Worm (Caenorhabditis elegans) whole organism, L4 larva: ENCODE results near the gene sups-1.

Experiments
- F26F4.8 ChIP-seq: fragments of 200-800 bp; sonication (Bioruptor generic); conservative IDR thresholded peaks from 2 replicates; pipeline ENCODE4 v1.3.6; 2022; ENCODE audit warnings: missing genetic modification characterization, missing compliant biosample characterization
- T26A8.4 ChIP-seq: fragments of 200-800 bp; sonication (Bioruptor generic); IDR thresholded peaks from 2 replicates; pipeline ENCODE4 v1.3.6; 2022; ENCODE audit warnings: missing genetic modification characterization, missing compliant biosample characterization
- Y5F2A.4 ChIP-seq: fragments of 200-800 bp; sonication (Bioruptor generic); optimal IDR thresholded peaks from 2 replicates; lab custom pipeline; 2018; ENCODE audit warnings: mild to moderate bottlenecking, missing genetic modification characterization, missing compliant biosample characterization
- ZK337.2 ChIP-seq: fragments of 200-800 bp; sonication (Bioruptor generic); IDR thresholded peaks from 2 replicates; pipeline ENCODE4 v1.3.6; 2022; ENCODE audit warnings: missing genetic modification reagents, missing genetic modification characterization, missing compliant biosample characterization
- ZK546.5 ChIP-seq, 2 experiments: sonication (generic microtip); optimal IDR thresholded peaks; 2 replicates each; lab custom pipeline; 2017; ENCODE audit warnings: missing biosample characterization in 2 of 2, missing genetic modification characterization in 2 of 2
- aha-1 ChIP-seq: fragments of 150-350 bp; peaks from one replicate; lab custom pipeline; 2014; ENCODE audit warnings: missing biosample characterization, missing genetic modification characterization
- attf-4 ChIP-seq: sonication (generic microtip); optimal IDR thresholded peaks from 3 replicates; lab custom pipeline; 2017; ENCODE audit warnings: missing biosample characterization, missing genetic modification characterization
- ceh-20 ChIP-seq: fragments of 200-800 bp; sonication (Bioruptor generic); IDR thresholded peaks from 2 replicates; pipeline ENCODE4 v1.3.6; 2022; ENCODE audit warnings: missing genetic modification reagents, missing genetic modification characterization, missing compliant biosample characterization
- ceh-28 ChIP-seq: fragments of 150-350 bp; optimal IDR thresholded peaks from 2 replicates; lab custom pipeline; 2014; ENCODE audit warnings: missing biosample characterization, missing genetic modification reagents, missing genetic modification characterization
- ceh-44 ChIP-seq: fragments of 200-800 bp; sonication (Bioruptor generic); IDR thresholded peaks from 2 replicates; pipeline ENCODE4 v1.3.6; 2022; ENCODE audit warnings: missing genetic modification reagents, missing genetic modification characterization, missing compliant biosample characterization
- ctbp-1 ChIP-seq: fragments of 200-800 bp; sonication (Bioruptor generic); IDR thresholded peaks from 2 replicates; pipeline ENCODE4 v1.3.6; 2022; ENCODE audit warnings: missing genetic modification reagents, missing genetic modification characterization, missing compliant biosample characterization
- daf-12 ChIP-seq: fragments of 150-350 bp; optimal IDR thresholded peaks from 2 replicates; lab custom pipeline; 2014; ENCODE audit warnings: missing biosample characterization, missing genetic modification reagents, missing genetic modification characterization
- daf-16 ChIP-seq, 3 experiments: sonication (generic microtip); optimal IDR thresholded peaks; 2 replicates each; lab custom pipeline; 2016 to 2017; ENCODE audit warnings: missing genetic modification characterization in 3 of 3, missing genetic modification reagents in 3 of 3, mild to moderate bottlenecking in 2 of 3, missing compliant biosample characterization in 2 of 3, missing biosample characterization in 1 of 3, moderate library complexity in 1 of 3
- daf-8 ChIP-seq: fragments of 200-800 bp; sonication (Bioruptor generic); IDR thresholded peaks from 2 replicates; pipeline ENCODE4 v1.3.6; 2022; ENCODE audit warnings: missing genetic modification characterization, missing compliant biosample characterization
- dmd-6 ChIP-seq: fragments of 200-800 bp; sonication (Bioruptor generic); IDR thresholded peaks from 2 replicates; pipeline ENCODE4 v1.3.6; 2022; ENCODE audit warnings: missing genetic modification reagents, missing genetic modification characterization, missing compliant biosample characterization
- gei-8 ChIP-seq: fragments of 200-800 bp; sonication (Bioruptor generic); optimal IDR thresholded peaks from 2 replicates; lab custom pipeline; 2018; ENCODE audit warnings: mild to moderate bottlenecking, missing genetic modification characterization, missing compliant biosample characterization
- hlh-11 ChIP-seq: fragments of 200-800 bp; sonication (Bioruptor generic); optimal IDR thresholded peaks from 2 replicates; lab custom pipeline; 2018; ENCODE audit warnings: mild to moderate bottlenecking, missing genetic modification characterization, missing compliant biosample characterization
- hlh-30 ChIP-seq: sonication (generic microtip); optimal IDR thresholded peaks from 2 replicates; lab custom pipeline; 2017; ENCODE audit warnings: antibody characterized with exemption, mild to moderate bottlenecking, missing genetic modification characterization, missing compliant biosample characterization; ENCODE audit not compliant: insufficient read depth
- hmg-1.1 ChIP-seq: fragments of 200-800 bp; sonication (Bioruptor generic); IDR thresholded peaks from 2 replicates; pipeline ENCODE4 v1.3.6; 2022; ENCODE audit warnings: missing genetic modification reagents, missing genetic modification characterization, missing compliant biosample characterization
- lim-7 ChIP-seq: fragments of 200-800 bp; sonication (Bioruptor generic); IDR thresholded peaks from 2 replicates; pipeline ENCODE4 v1.3.6; 2022; ENCODE audit warnings: missing genetic modification characterization, missing compliant biosample characterization
- lin-38 ChIP-seq: fragments of 200-800 bp; sonication (Bioruptor generic); IDR thresholded peaks from 2 replicates; pipeline ENCODE4 v1.3.6; 2022; ENCODE audit warnings: missing genetic modification reagents, missing genetic modification characterization, missing compliant biosample characterization
- lsy-2 ChIP-seq, 2 experiments: fragments of 150-350 bp in 1 of 2; sonication (generic microtip) in 1 of 2; optimal IDR thresholded peaks; 2 replicates each; lab custom pipeline; 2014 to 2017; ENCODE audit warnings: missing biosample characterization in 2 of 2, missing genetic modification characterization in 2 of 2
- madf-9 ChIP-seq: fragments of 200-800 bp; sonication (Bioruptor generic); conservative IDR thresholded peaks from 2 replicates; pipeline ENCODE4 v1.3.6; 2022; ENCODE audit warnings: missing genetic modification reagents, missing genetic modification characterization, missing compliant biosample characterization
- mdl-1 ChIP-seq, 2 experiments: fragments of 150-350 bp in 1 of 2; sonication (generic microtip) in 1 of 2; optimal IDR thresholded peaks; 2 replicates each; lab custom pipeline; 2014 to 2017; ENCODE audit warnings: missing biosample characterization in 2 of 2, missing genetic modification characterization in 2 of 2
- mep-1 ChIP-seq: fragments of 150-350 bp; sonication (generic microtip); optimal IDR thresholded peaks from 3 replicates; lab custom pipeline; 2014; ENCODE audit warnings: missing biosample characterization, missing genetic modification characterization
- mes-2 ChIP-seq: sonication (generic microtip); optimal IDR thresholded peaks from 2 replicates; lab custom pipeline; 2016; ENCODE audit warnings: missing genotype, mild to moderate bottlenecking, missing genetic modification characterization, missing compliant biosample characterization; ENCODE audit not compliant: poor library complexity, severe bottlenecking
- nhr-10 ChIP-seq: fragments of 150-350 bp; optimal IDR thresholded peaks from 2 replicates; lab custom pipeline; 2014; ENCODE audit warnings: missing biosample characterization, missing genetic modification characterization
- nhr-111 ChIP-seq: fragments of 200-800 bp; sonication (Bioruptor generic); optimal IDR thresholded peaks from 2 replicates; lab custom pipeline; 2018; ENCODE audit warnings: mild to moderate bottlenecking, missing genetic modification characterization, missing compliant biosample characterization
- nhr-237 ChIP-seq: sonication (generic microtip); optimal IDR thresholded peaks from 2 replicates; lab custom pipeline; 2017; ENCODE audit warnings: missing biosample characterization, missing genetic modification characterization
- nhr-42 ChIP-seq: fragments of 200-800 bp; sonication (Bioruptor generic); IDR thresholded peaks from 2 replicates; pipeline ENCODE4 v1.3.6; 2022; ENCODE audit warnings: missing genetic modification characterization, missing compliant biosample characterization
- nhr-6 ChIP-seq: fragments of 150-350 bp; optimal IDR thresholded peaks from 2 replicates; lab custom pipeline; 2014; ENCODE audit warnings: missing biosample characterization, missing genetic modification characterization
- pha-4 ChIP-seq, 2 experiments: fragments of 150-350 bp in 1 of 2; fragments of 200-800 bp in 1 of 2; sonication (Bioruptor generic) in 1 of 2; IDR thresholded peaks in 1 of 2; optimal IDR thresholded peaks in 1 of 2; 2 replicates each; pipeline versions ENCODE4 v1.3.6 to Lab custom; 2014 to 2022; ENCODE audit warnings: missing genetic modification characterization in 2 of 2, missing genetic modification reagents in 2 of 2, missing biosample characterization in 1 of 2, missing compliant biosample characterization in 1 of 2
- rbr-2 ChIP-seq: sonication (generic microtip); optimal IDR thresholded peaks from 2 replicates; lab custom pipeline; 2016; ENCODE audit warnings: missing genotype, missing genetic modification characterization, missing compliant biosample characterization
- saeg-2 ChIP-seq: fragments of 200-800 bp; sonication (Bioruptor generic); IDR thresholded peaks from 2 replicates; pipeline ENCODE4 v1.3.6; 2022; ENCODE audit warnings: missing genetic modification reagents, missing genetic modification characterization, missing compliant biosample characterization
- sdz-12 ChIP-seq: fragments of 200-800 bp; sonication (Bioruptor generic); optimal IDR thresholded peaks from 2 replicates; lab custom pipeline; 2018; ENCODE audit warnings: mild to moderate bottlenecking, missing genetic modification characterization, missing compliant biosample characterization
- set-16 ChIP-seq: fragments of 200-800 bp; sonication (Bioruptor generic); IDR thresholded peaks from 2 replicates; pipeline ENCODE4 v1.3.6; 2022; ENCODE audit warnings: missing genetic modification reagents, missing genetic modification characterization, missing compliant biosample characterization
- unc-62 ChIP-seq, 3 experiments: fragments of 150-350 bp in 1 of 3; sonication (generic microtip); optimal IDR thresholded peaks in 2 of 3; peaks in 1 of 3; 1 replicate in 1 of 3; 2 replicates in 2 of 3; lab custom pipeline; 2014 to 2017; ENCODE audit warnings: missing biosample characterization in 3 of 3, missing genetic modification characterization in 3 of 3, missing genetic modification reagents in 3 of 3, missing genotype in 1 of 3
- vab-7 ChIP-seq: fragments of 200-800 bp; sonication (Bioruptor generic); IDR thresholded peaks from 2 replicates; pipeline ENCODE4 v1.3.6; 2022; ENCODE audit warnings: missing genetic modification reagents, missing genetic modification characterization, missing compliant biosample characterization
- ztf-7 ChIP-seq: fragments of 150-350 bp; optimal IDR thresholded peaks from 2 replicates; lab custom pipeline; 2014; ENCODE audit warnings: missing biosample characterization, missing genetic modification characterization

sups-1 gene

DNA sequence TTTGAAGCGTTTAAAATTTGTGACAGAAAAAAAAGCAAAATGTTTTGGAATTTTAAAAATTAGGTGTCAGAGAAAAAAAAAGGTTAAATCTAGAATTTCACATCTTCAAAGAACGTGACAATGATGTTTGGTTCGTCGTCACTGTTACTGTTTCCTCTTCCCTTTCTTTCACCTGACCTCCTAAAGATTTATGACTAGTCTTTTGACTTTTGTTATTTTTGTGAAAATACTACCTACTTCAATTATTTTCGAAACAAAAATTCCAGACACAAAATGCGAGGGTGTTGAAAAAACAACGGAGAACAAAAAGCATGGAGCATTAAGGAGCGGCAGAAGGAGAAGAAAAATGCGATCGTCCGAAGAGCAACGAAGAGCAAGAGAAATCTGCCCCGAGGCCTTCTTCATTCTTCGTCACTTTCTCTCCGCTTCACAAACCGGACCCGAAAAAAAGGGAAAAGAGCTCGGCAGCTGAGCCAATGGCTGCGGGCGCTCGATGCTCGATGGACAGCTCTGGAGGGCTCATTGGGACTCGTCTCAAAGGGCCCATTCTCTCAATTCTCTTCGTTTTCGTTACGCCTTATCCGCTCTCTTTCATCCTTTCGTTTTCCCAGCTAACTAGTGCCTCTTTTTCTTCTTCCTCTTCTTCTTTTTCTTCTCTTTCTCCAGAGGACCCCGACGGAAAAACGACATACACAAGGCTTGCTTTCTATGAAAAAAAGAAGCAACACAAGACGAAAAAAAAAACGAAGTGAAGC is 27.6 kb upstream of the sups-1 start (continued):
- peak; percentile 53 for TF ChIP-seq mep-1 (tag; lab: Kevin White, UChicago)
- TF ChIP-seq aha-1: peak; percentile 83
- TF ChIP-seq unc-62 (GFP tag; optimal IDR thresholded peaks at IDR 0.05 in 1 of 2; lab: Kevin White, UChicago): no peak
- no peak for TF ChIP-seq unc-62 (tag; optimal IDR thresholded peaks at IDR 0.05; lab: Kevin White, UChicago)
- TF ChIP-seq Y5F2A.4: no peak
- TF ChIP-seq hlh-11 (tag; lab: Kevin White, UChicago): peak; percentile 31
- peak in 1 of 2 experiments; percentile 35 for TF ChIP-seq lsy-2 (tag; optimal IDR thresholded peaks at IDR 0.05; lab: Kevin White, UChicago)
- peak; percentile 6 for TF ChIP-seq mes-2 (tag; lab: Kevin White, UChicago)
- TF ChIP-seq ZK337.2 (GFP tag; lab: Robert Waterston, UW): no peak
- peak; percentile 41 for TF ChIP-seq rbr-2
- peak; percentile 66 for TF ChIP-seq lim-7 (GFP tag; lab: Robert Waterston, UW)

DNA sequence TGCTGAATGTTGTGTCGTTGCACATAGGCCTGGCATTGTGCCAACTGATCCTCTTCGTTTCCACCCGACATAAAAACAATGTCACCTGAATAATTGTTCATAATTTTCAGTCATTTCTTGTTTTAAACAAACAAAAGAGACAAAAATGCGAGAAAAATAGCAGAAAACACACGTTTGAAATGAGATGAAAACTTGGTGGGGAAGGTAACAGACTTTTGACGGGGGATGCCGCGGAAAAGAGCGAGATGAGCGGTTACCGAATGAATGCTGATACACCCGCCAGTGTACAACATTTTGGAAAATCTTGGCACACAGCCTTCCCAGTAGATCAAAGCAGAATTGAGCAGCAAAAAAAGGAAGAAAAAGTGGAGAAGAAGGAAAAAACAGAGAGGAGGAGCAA is 26.2 kb upstream of the sups-1 start, which contains the start of gene kin-2:
TSS of gene kin-2 (minus strand) at position 101 of the 400 bp plus-strand sequence.
- TF ChIP-seq lsy-2 (tag; optimal IDR thresholded peaks at IDR 0.05; lab: Kevin White, UChicago) (no peak), nhr-6 (tag; lab: Kevin White, UChicago) (no peak), Y5F2A.4 (no peak), madf-9 (GFP tag; lab: Robert Waterston, UW) (no peak), ceh-44 (GFP tag; lab: Robert Waterston, UW) (no peak), saeg-2 (no peak), ZK546.5 (tag; optimal IDR thresholded peaks at IDR 0.05; lab: Kevin White, UChicago) (no peak), nhr-42 (GFP tag; lab: Robert Waterston, UW) (no peak)

DNA sequence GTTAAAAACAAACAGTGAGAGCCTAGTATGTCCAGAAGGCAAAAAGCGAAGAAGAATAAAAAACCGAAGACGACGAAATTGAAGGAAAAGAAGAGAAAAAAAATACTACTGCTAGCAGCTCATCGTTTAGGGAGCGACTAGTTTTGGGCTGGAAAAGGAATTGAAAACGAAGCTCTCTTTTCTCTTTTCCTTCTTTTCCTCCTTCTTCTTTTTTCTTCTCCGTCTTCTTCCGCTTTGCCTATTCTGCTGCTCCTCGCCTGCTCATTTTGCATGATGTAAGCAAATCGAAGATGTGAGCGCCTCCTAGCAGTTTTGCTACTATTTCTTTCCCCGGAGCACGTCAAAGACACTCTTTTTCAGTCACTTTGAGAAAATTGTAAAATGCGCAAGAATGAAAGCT is 22.3 kb upstream of the sups-1 start:
- TF ChIP-seq lsy-2 (tag; optimal IDR thresholded peaks at IDR 0.05; lab: Kevin White, UChicago) (peak in 1 of 2 experiments; percentile 3), set-16 (peak; percentile 63; the same call in 1 of the 2 replicates), daf-12 (tag; lab: Kevin White, UChicago) (no peak), F26F4.8 (no peak), nhr-237 (no peak), aha-1 (peak; percentile 88), daf-16 (GFP tag; optimal IDR thresholded peaks at IDR 0.05; lab: Kevin White, UChicago) (no peak), daf-16 (tag; optimal IDR thresholded peaks at IDR 0.05; lab: Kevin White, UChicago) (no peak), pha-4 (GFP tag; IDR thresholded peaks at IDR 0.05; lab: Robert Waterston, UW) (peak; percentile 25; the same call in 1 of the 2 replicates), pha-4 (tag; optimal IDR thresholded peaks at IDR 0.05; lab: Kevin White, UChicago) (no peak), hmg-1.1 (GFP tag; lab: Robert Waterston, UW) (0 out of 2 replicates have a peak, but pooled peaks have one; percentile 33)
- TF ChIP-seq, all 104 proteins: peak for 5

DNA sequence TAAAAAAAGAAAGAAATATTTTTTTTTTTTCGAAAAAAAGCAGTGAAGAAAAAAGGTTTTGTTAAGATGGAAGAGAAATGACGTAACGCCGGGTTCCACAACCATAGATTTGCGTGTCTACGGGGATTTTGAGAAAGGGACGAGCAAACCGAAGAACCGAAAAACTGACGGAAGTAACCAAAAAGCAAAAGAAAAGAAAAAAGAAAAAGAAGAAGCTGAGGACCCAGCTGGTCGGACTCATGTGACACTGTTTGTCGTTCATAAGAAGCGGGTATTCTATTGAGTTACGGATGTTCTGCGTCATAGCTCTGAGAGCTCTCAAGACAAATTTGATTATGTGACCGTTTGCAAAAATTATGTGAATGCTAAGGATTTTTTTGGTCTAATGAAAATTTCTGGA is 21.2 kb upstream of the sups-1 start:
- TF ChIP-seq daf-16 (GFP tag; optimal IDR thresholded peaks at IDR 0.05; lab: Kevin White, UChicago): no peak
- no peak for TF ChIP-seq daf-16 (tag; optimal IDR thresholded peaks at IDR 0.05; lab: Kevin White, UChicago)
- no peak for TF ChIP-seq mdl-1 (tag; optimal IDR thresholded peaks at IDR 0.05; lab: Kevin White, UChicago)
- TF ChIP-seq vab-7 (GFP tag; lab: Robert Waterston, UW): no peak
- TF ChIP-seq ceh-44 (GFP tag; lab: Robert Waterston, UW): no peak
- peak; percentile 21; the same call in 1 of the 2 replicates for TF ChIP-seq set-16
- no peak for TF ChIP-seq Y5F2A.4
- TF ChIP-seq unc-62 (GFP tag; optimal IDR thresholded peaks at IDR 0.05 in 1 of 2; lab: Kevin White, UChicago): peak in 1 of 2 experiments; percentile 97
- no peak for TF ChIP-seq unc-62 (tag; optimal IDR thresholded peaks at IDR 0.05; lab: Kevin White, UChicago)
- 0 out of 2 replicates have a peak, but pooled peaks have one; percentile 14 for TF ChIP-seq dmd-6 (GFP tag; lab: Robert Waterston, UW)
- no peak for TF ChIP-seq ceh-28
- peak; percentile 31; the same call in 1 of the 2 replicates for TF ChIP-seq hmg-1.1 (GFP tag; lab: Robert Waterston, UW)
- peak; percentile 7 to 53 for TF ChIP-seq lsy-2 (tag; optimal IDR thresholded peaks at IDR 0.05; lab: Kevin White, UChicago)
- TF ChIP-seq gei-8: no peak
- peak; percentile 34 for TF ChIP-seq aha-1
- no peak for TF ChIP-seq attf-4 (tag; lab: Kevin White, UChicago)
- TF ChIP-seq sdz-12 (GFP tag; lab: Kevin White, UChicago): no peak
- TF ChIP-seq hlh-30 (tag; lab: Kevin White, UChicago): peak; percentile 63
- TF ChIP-seq mes-2 (tag; lab: Kevin White, UChicago): peak; percentile 25
- TF ChIP-seq saeg-2: 0 out of 2 replicates have a peak, but pooled peaks have one; percentile 33
- no peak for TF ChIP-seq ztf-7
- TF ChIP-seq daf-8 (GFP tag; lab: Robert Waterston, UW): no peak
- no peak for TF ChIP-seq lin-38
- no peak for TF ChIP-seq nhr-10 (tag; lab: Kevin White, UChicago)
- peak; percentile 50 for TF ChIP-seq hlh-11 (tag; lab: Kevin White, UChicago)
- no peak for TF ChIP-seq T26A8.4 (GFP tag; lab: Robert Waterston, UW)
- TF ChIP-seq ctbp-1 (GFP tag; lab: Robert Waterston, UW): peak; percentile 53
- TF ChIP-seq nhr-111 (GFP tag; lab: Kevin White, UChicago): no peak
- peak; percentile 76; the same call in 1 of the 2 replicates for TF ChIP-seq ceh-20 (GFP tag; lab: Robert Waterston, UW)
